Worm (Caenorhabditis elegans) whole organism, young adult: Measurements from ENCODE around the gene srg-2.
A peak's percentile ranks its signal among the peaks of the same experiment; 100 is the strongest.

Experiments
- B0261.1 ChIP-seq: sonication (generic microtip); optimal IDR thresholded peaks from 2 replicates; lab custom pipeline; 2016; ENCODE audit warnings: mild to moderate bottlenecking, missing genetic modification characterization, moderate library complexity, missing compliant biosample characterization
- D2030.7 ChIP-seq: fragments of 200-800 bp; sonication (Bioruptor generic); IDR thresholded peaks from 2 replicates; pipeline ENCODE4 v1.3.6; 2022; ENCODE audit warnings: missing genetic modification reagents, missing genetic modification characterization, missing compliant biosample characterization
- F33H1.4 ChIP-seq: fragments of 200-800 bp; sonication (Bioruptor generic); IDR thresholded peaks from 2 replicates; pipeline ENCODE4 v1.3.6; 2022; ENCODE audit warnings: missing genetic modification reagents, missing genetic modification characterization, missing compliant biosample characterization
- F37B4.10 ChIP-seq: fragments of 200-800 bp; sonication (Bioruptor generic); IDR thresholded peaks from 2 replicates; pipeline ENCODE4 v1.3.6; 2022; ENCODE audit warnings: missing genetic modification characterization, missing compliant biosample characterization
- F39B2.1 ChIP-seq: fragments of 200-800 bp; sonication (Bioruptor generic); IDR thresholded peaks from 2 replicates; pipeline ENCODE4 v1.3.6; 2022; ENCODE audit warnings: missing genetic modification reagents, missing genetic modification characterization, missing compliant biosample characterization
- F52B5.7 ChIP-seq: sonication (generic microtip); optimal IDR thresholded peaks from 2 replicates; lab custom pipeline; 2016; ENCODE audit warnings: mild to moderate bottlenecking, missing genetic modification characterization, missing compliant biosample characterization
- F57A8.1 ChIP-seq: fragments of 200-800 bp; sonication (Bioruptor generic); optimal IDR thresholded peaks from 2 replicates; lab custom pipeline; 2018; ENCODE audit warnings: mild to moderate bottlenecking, missing genetic modification characterization, moderate library complexity, missing compliant biosample characterization
- Y56A3A.18 ChIP-seq: fragments of 200-800 bp; sonication (Bioruptor generic); IDR thresholded peaks from 2 replicates; pipeline ENCODE4 v1.3.6; 2022; ENCODE audit warnings: missing genetic modification reagents, missing genetic modification characterization, missing compliant biosample characterization
- ZK185.1 ChIP-seq: sonication (generic microtip); optimal IDR thresholded peaks from 2 replicates; lab custom pipeline; 2016; ENCODE audit warnings: mild to moderate bottlenecking, missing genetic modification characterization, missing compliant biosample characterization; ENCODE audit not compliant: poor library complexity, severe bottlenecking
- bed-2 ChIP-seq: fragments of 200-800 bp; sonication (Bioruptor generic); IDR thresholded peaks from 2 replicates; pipeline ENCODE4 v1.3.6; 2022; ENCODE audit warnings: missing genetic modification reagents, missing genetic modification characterization, missing compliant biosample characterization
- ceh-100 ChIP-seq: fragments of 200-800 bp; sonication (Bioruptor generic); IDR thresholded peaks from 2 replicates; pipeline ENCODE4 v1.3.6; 2022; ENCODE audit warnings: missing genetic modification reagents, missing genetic modification characterization, missing compliant biosample characterization
- ceh-27 ChIP-seq: fragments of 200-800 bp; sonication (Bioruptor generic); optimal IDR thresholded peaks from 2 replicates; lab custom pipeline; 2018; ENCODE audit warnings: mild to moderate bottlenecking, missing genetic modification characterization, moderate library complexity, missing compliant biosample characterization
- die-1 ChIP-seq: sonication (generic microtip); optimal IDR thresholded peaks from 2 replicates; lab custom pipeline; 2016; ENCODE audit warnings: missing genotype, mild to moderate bottlenecking, missing genetic modification characterization, missing compliant biosample characterization
- dox-1 ChIP-seq: fragments of 200-800 bp; sonication (Bioruptor generic); IDR thresholded peaks from 2 replicates; pipeline ENCODE4 v1.3.6; 2022; ENCODE audit warnings: missing genetic modification reagents, missing genetic modification characterization, missing compliant biosample characterization
- ekl-4 ChIP-seq: fragments of 200-800 bp; sonication (Bioruptor generic); IDR thresholded peaks from 2 replicates; pipeline ENCODE4 v1.3.6; 2022; ENCODE audit warnings: missing genetic modification reagents, missing genetic modification characterization, missing compliant biosample characterization
- hlh-12 ChIP-seq: sonication (generic microtip); optimal IDR thresholded peaks from 2 replicates; lab custom pipeline; 2016; ENCODE audit warnings: missing genetic modification characterization, missing compliant biosample characterization
- hmg-1.2 ChIP-seq: fragments of 200-800 bp; sonication (Bioruptor generic); IDR thresholded peaks from 2 replicates; pipeline ENCODE4 v1.3.6; 2022; ENCODE audit warnings: missing genetic modification reagents, missing genetic modification characterization, missing compliant biosample characterization
- hrde-1 ChIP-seq: sonication (generic microtip); optimal IDR thresholded peaks from 2 replicates; lab custom pipeline; 2016; ENCODE audit warnings: missing genetic modification characterization, mild to moderate bottlenecking, missing compliant biosample characterization, moderate library complexity, missing genotype, missing genetic modification reagents, borderline replicate concordance
- let-526 ChIP-seq: fragments of 200-800 bp; sonication (Bioruptor generic); IDR thresholded peaks from 2 replicates; pipeline ENCODE4 v1.3.6; 2022; ENCODE audit warnings: missing genetic modification reagents, missing genetic modification characterization, missing compliant biosample characterization
- let-607 ChIP-seq, 2 experiments: fragments of 200-800 bp in 1 of 2; sonication (Bioruptor generic) in 1 of 2; sonication (generic microtip) in 1 of 2; optimal IDR thresholded peaks; 2 replicates each; lab custom pipeline; 2016 to 2018; ENCODE audit warnings: mild to moderate bottlenecking in 2 of 2, missing compliant biosample characterization in 2 of 2, missing genetic modification characterization in 2 of 2, moderate library complexity in 2 of 2, missing genotype in 1 of 2
- lsl-1 ChIP-seq: fragments of 200-800 bp; sonication (Bioruptor generic); optimal IDR thresholded peaks from 2 replicates; lab custom pipeline; 2018; ENCODE audit warnings: mild to moderate bottlenecking, missing genetic modification characterization, moderate library complexity, missing compliant biosample characterization
- madf-8 ChIP-seq: fragments of 200-800 bp; sonication (Bioruptor generic); conservative IDR thresholded peaks from 2 replicates; pipeline ENCODE4 v1.3.6; 2022; ENCODE audit warnings: missing genetic modification reagents, missing genetic modification characterization, missing compliant biosample characterization
- mcd-1 ChIP-seq: fragments of 200-800 bp; sonication (Bioruptor generic); IDR thresholded peaks from 2 replicates; pipeline ENCODE4 v1.3.6; 2022; ENCODE audit warnings: missing genetic modification reagents, missing genetic modification characterization, missing compliant biosample characterization
- nfya-1 ChIP-seq: sonication (generic microtip); optimal IDR thresholded peaks from 2 replicates; lab custom pipeline; 2017; ENCODE audit warnings: antibody characterized with exemption, missing compliant biosample characterization, missing genetic modification characterization, borderline replicate concordance; ENCODE audit not compliant: insufficient read depth
- nhr-120 ChIP-seq: fragments of 200-800 bp; sonication (Bioruptor generic); IDR thresholded peaks from 2 replicates; pipeline ENCODE4 v1.3.6; 2022; ENCODE audit warnings: missing genetic modification characterization, missing compliant biosample characterization
- nhr-80 ChIP-seq: sonication (generic microtip); optimal IDR thresholded peaks from 2 replicates; lab custom pipeline; 2016; ENCODE audit warnings: missing genetic modification characterization, missing compliant biosample characterization
- pha-4 ChIP-seq: fragments of 150-350 bp; sonication (generic microtip); optimal IDR thresholded peaks from 2 replicates; lab custom pipeline; 2014; ENCODE audit warnings: missing biosample characterization, missing genetic modification reagents, missing genetic modification characterization
- repo-1 ChIP-seq: sonication (generic microtip); optimal IDR thresholded peaks from 2 replicates; lab custom pipeline; 2017; ENCODE audit warnings: mild to moderate bottlenecking, missing genetic modification characterization, missing compliant biosample characterization
- snpc-1.1 ChIP-seq: sonication (generic microtip); optimal IDR thresholded peaks from 2 replicates; lab custom pipeline; 2017; ENCODE audit warnings: missing genetic modification characterization, mild to moderate bottlenecking, missing compliant biosample characterization, antibody characterized with exemption, moderate library complexity, missing genotype, missing genetic modification reagents; ENCODE audit not compliant: insufficient read depth
- tbp1 ChIP-seq: fragments of 200-800 bp; sonication (Bioruptor generic); optimal IDR thresholded peaks from 2 replicates; lab custom pipeline; 2018; ENCODE audit warnings: mild to moderate bottlenecking, missing genetic modification characterization, missing compliant biosample characterization
- tlf-1 ChIP-seq: fragments of 200-800 bp; sonication (Bioruptor generic); optimal IDR thresholded peaks from 2 replicates; lab custom pipeline; 2018; ENCODE audit warnings: mild to moderate bottlenecking, missing genetic modification characterization, missing compliant biosample characterization
- ztf-18 ChIP-seq: sonication (generic microtip); optimal IDR thresholded peaks from 2 replicates; lab custom pipeline; 2016; ENCODE audit warnings: missing genotype, mild to moderate bottlenecking, missing genetic modification characterization, missing compliant biosample characterization
- ztf-6 ChIP-seq: fragments of 200-800 bp; sonication (Bioruptor generic); IDR thresholded peaks from 2 replicates; pipeline ENCODE4 v1.3.6; 2022; ENCODE audit warnings: missing genetic modification reagents, missing genetic modification characterization, missing compliant biosample characterization

srg-2 gene

DNA sequence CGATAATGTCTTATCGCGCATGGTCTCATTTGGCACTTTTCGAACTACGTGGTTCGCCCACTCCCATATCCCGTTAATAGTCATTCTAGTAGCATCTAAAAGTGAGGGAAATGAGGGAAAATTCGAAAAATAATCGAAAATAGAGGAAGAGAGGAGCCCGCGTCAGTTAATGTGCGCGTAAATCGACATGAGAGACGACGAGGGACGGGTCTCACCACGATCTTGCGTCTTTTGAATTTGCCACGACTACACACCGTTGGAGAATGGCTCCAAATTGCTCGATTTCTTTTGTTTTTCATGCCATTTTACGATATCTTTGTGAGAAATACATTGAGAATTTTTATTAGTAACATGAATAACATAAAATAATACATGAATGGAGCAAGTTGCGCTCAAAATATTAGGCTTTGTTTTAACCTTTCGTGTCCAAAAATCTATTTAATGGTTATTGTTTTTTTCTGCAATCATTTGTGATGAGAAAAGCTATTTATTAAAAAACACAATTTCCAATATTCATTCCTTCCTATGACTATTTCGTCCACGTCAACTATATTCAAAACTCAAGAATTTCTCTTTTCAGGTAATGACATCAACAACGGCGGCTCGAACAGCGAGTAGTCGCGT is 11.8 kb downstream of the srg-2 start, which contains the start of the genes gen-1 and stt-3:
Gene gen-1, minus strand, starts transcription at position 95 of the 624 bp plus-strand sequence.
Gene stt-3, plus strand, starts transcription at position 574 of the 624 bp plus-strand sequence.
- TF ChIP-seq hrde-1 (tag; lab: Kevin White, UChicago) (no peak), tlf-1 (GFP tag; lab: Kevin White, UChicago) (no peak), F33H1.4 (GFP tag; lab: Robert Waterston, UW) (peak; percentile 69), D2030.7 (GFP tag; lab: Robert Waterston, UW) (no peak), let-607 (tag; optimal IDR thresholded peaks at IDR 0.05; lab: Kevin White, UChicago) (peak in 1 of 2 experiments; percentile 27), lsl-1 (GFP tag; lab: Kevin White, UChicago) (peak; percentile 8), hmg-1.2 (GFP tag; lab: Robert Waterston, UW) (peak; percentile 27; the same call in 1 of the 2 replicates)
- TF ChIP-seq, all 124 proteins: peak for 4

- no peak for TF ChIP-seq repo-1 (tag; lab: Kevin White, UChicago)
- TF ChIP-seq ceh-100 (GFP tag; lab: Robert Waterston, UW), result no peak
- TF ChIP-seq F57A8.1 (GFP tag; lab: Kevin White, UChicago), result no peak
- no peak for TF ChIP-seq let-526
- no peak for TF ChIP-seq F39B2.1 (GFP tag; lab: Robert Waterston, UW)
- no peak for TF ChIP-seq snpc-1.1 (tag; lab: Kevin White, UChicago)
These were observed 14.3 kb downstream of the srg-2 start, which contains the start of gene bcas-2 for ce11 chrIII:6245728-6246127. Gene bcas-2, minus strand, starts transcription at chrIII:6245828.

ce11 chrIII:6240528-6240927 is 19.5 kb downstream of the srg-2 start, which contains the start of gene T12A2.3:
Gene T12A2.3, plus strand, starts transcription at chrIII:6240828.
- no peak for TF ChIP-seq madf-8 (GFP tag; lab: Robert Waterston, UW)
- TF ChIP-seq tlf-1 (GFP tag; lab: Kevin White, UChicago), result no peak
- TF ChIP-seq ceh-27, result no peak
- TF ChIP-seq dox-1 (GFP tag; lab: Robert Waterston, UW), result no peak
- no peak for TF ChIP-seq nfya-1 (tag; lab: Kevin White, UChicago)
- TF ChIP-seq bed-2 (GFP tag; lab: Robert Waterston, UW), result no peak
- TF ChIP-seq nhr-120 (GFP tag; lab: Robert Waterston, UW), result no peak
- no peak for TF ChIP-seq F37B4.10 (GFP tag; lab: Robert Waterston, UW)
- TF ChIP-seq snpc-1.1 (tag; lab: Kevin White, UChicago), result no peak

DNA sequence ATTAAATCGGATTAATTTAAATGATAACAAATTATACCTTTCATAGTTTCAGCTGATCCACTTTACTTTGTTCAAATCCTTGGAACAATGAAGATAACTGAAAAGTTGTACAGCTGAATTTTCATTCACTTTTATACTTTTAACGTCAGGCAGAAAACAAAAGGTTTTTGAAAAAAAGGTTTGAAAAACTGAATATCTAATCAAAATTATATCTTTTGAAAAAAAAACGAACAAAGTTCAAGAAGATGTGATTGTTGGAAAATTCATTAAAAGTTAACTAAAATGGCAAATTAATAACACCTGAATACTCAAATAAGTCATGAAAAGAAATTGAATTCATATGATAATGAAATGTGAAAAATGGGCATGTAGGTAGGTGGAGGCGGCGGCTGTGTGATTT is 23.4 kb downstream of the srg-2 start, which contains the start of gene T12A2.21:
Gene T12A2.21, minus strand, starts transcription at position 101 of the 400 bp plus-strand sequence.
- TF ChIP-seq ztf-18, result no peak
- TF ChIP-seq tlf-1 (GFP tag; lab: Kevin White, UChicago), result no peak
- TF ChIP-seq ekl-4 (GFP tag; lab: Robert Waterston, UW), result no peak
- no peak for TF ChIP-seq D2030.7 (GFP tag; lab: Robert Waterston, UW)
- TF ChIP-seq ZK185.1 (tag; lab: Kevin White, UChicago), result no peak
- no peak for TF ChIP-seq F52B5.7 (tag; lab: Kevin White, UChicago)
- TF ChIP-seq hlh-12 (tag; lab: Kevin White, UChicago), result no peak

DNA sequence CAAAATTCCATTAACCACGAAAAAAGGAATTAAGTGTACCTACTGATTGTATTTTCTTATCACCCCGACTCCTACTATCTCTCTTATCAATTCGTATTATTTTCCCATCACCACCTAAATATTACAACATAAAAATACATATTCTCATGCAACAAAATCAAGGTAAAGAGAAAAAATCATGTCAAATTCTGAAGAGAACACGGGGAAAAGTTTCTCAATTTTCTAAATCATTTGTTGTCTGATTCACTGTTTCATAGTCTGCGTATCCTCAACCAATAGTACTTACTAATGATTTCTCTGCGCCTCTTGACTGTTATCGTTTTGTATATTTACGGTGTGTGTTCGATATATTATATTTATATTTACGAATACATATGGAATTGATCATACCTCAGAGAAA is 28.1 kb downstream of the srg-2 start:
- no peak for TF ChIP-seq ztf-6 (GFP tag; lab: Robert Waterston, UW)
- no peak for TF ChIP-seq pha-4 (tag; lab: Kevin White, UChicago)
- TF ChIP-seq B0261.1 (tag; lab: Kevin White, UChicago), result no peak
- no peak for TF ChIP-seq mcd-1 (GFP tag; lab: Robert Waterston, UW)
- TF ChIP-seq die-1 (tag; lab: Kevin White, UChicago), result no peak
- TF ChIP-seq nhr-80 (tag; lab: Kevin White, UChicago), result peak; percentile 68
- peak; percentile 68; the same call in 1 of the 2 replicates for TF ChIP-seq hmg-1.2 (GFP tag; lab: Robert Waterston, UW)
- TF ChIP-seq Y56A3A.18 (GFP tag; lab: Robert Waterston, UW), result no peak
- TF ChIP-seq tbp1 (GFP tag; lab: Kevin White, UChicago), result no peak
